Worm (Caenorhabditis elegans) whole organism, young adult: ENCODE results near the gene T20G5.9.
A peak's percentile ranks its signal among the peaks of the same experiment; 100 is the strongest.

Source experiments
- B0035.1 ChIP-seq: sonication (generic microtip); optimal IDR thresholded peaks from 2 replicates; lab custom pipeline; 2016; ENCODE audit warnings: missing genetic modification characterization, mild to moderate bottlenecking, missing compliant biosample characterization, missing genotype, missing genetic modification reagents
- D2030.7 ChIP-seq: fragments of 200-800 bp; sonication (Bioruptor generic); IDR thresholded peaks from 2 replicates; pipeline ENCODE4 v1.3.6; 2022; ENCODE audit warnings: missing genetic modification reagents, missing genetic modification characterization, missing compliant biosample characterization
- F10E7.11 ChIP-seq: sonication (generic microtip); optimal IDR thresholded peaks from 2 replicates; lab custom pipeline; 2017; ENCODE audit warnings: mild to moderate bottlenecking, missing genetic modification characterization, moderate library complexity, missing compliant biosample characterization
- F22D6.2 ChIP-seq: sonication (generic microtip); optimal IDR thresholded peaks from 2 replicates; lab custom pipeline; 2016; ENCODE audit warnings: mild to moderate bottlenecking, missing genetic modification characterization, missing compliant biosample characterization
- F23B12.7 ChIP-seq: sonication (generic microtip); optimal IDR thresholded peaks from 2 replicates; lab custom pipeline; 2017; ENCODE audit warnings: missing genetic modification characterization, mild to moderate bottlenecking, missing compliant biosample characterization, antibody characterized with exemption, moderate library complexity; ENCODE audit not compliant: insufficient read depth
- F33H1.4 ChIP-seq: fragments of 200-800 bp; sonication (Bioruptor generic); IDR thresholded peaks from 2 replicates; pipeline ENCODE4 v1.3.6; 2022; ENCODE audit warnings: missing genetic modification reagents, missing genetic modification characterization, missing compliant biosample characterization
- F37B4.10 ChIP-seq: fragments of 200-800 bp; sonication (Bioruptor generic); IDR thresholded peaks from 2 replicates; pipeline ENCODE4 v1.3.6; 2022; ENCODE audit warnings: missing genetic modification characterization, missing compliant biosample characterization
- F57A8.1 ChIP-seq: fragments of 200-800 bp; sonication (Bioruptor generic); optimal IDR thresholded peaks from 2 replicates; lab custom pipeline; 2018; ENCODE audit warnings: mild to moderate bottlenecking, missing genetic modification characterization, moderate library complexity, missing compliant biosample characterization
- K11D2.4 ChIP-seq: fragments of 200-800 bp; sonication (Bioruptor generic); IDR thresholded peaks from 2 replicates; pipeline ENCODE4 v1.3.6; 2022; ENCODE audit warnings: missing genetic modification reagents, missing genetic modification characterization, missing compliant biosample characterization
- K12H6.12 ChIP-seq: fragments of 200-800 bp; sonication (Bioruptor generic); optimal IDR thresholded peaks from 2 replicates; lab custom pipeline; 2018; ENCODE audit warnings: mild to moderate bottlenecking, missing genetic modification characterization, missing compliant biosample characterization
- T26A5.8 ChIP-seq: sonication (generic microtip); optimal IDR thresholded peaks from 2 replicates; lab custom pipeline; 2016; ENCODE audit warnings: missing genetic modification characterization, missing compliant biosample characterization
- Y53G8AR.9 ChIP-seq: fragments of 200-800 bp; sonication (Bioruptor generic); conservative IDR thresholded peaks from 2 replicates; pipeline ENCODE4 v1.3.6; 2022; ENCODE audit warnings: missing genetic modification reagents, missing genetic modification characterization, missing compliant biosample characterization
- Y56A3A.18 ChIP-seq: fragments of 200-800 bp; sonication (Bioruptor generic); IDR thresholded peaks from 2 replicates; pipeline ENCODE4 v1.3.6; 2022; ENCODE audit warnings: missing genetic modification reagents, missing genetic modification characterization, missing compliant biosample characterization
- Y79H2A.3 ChIP-seq: fragments of 200-800 bp; sonication (Bioruptor generic); conservative IDR thresholded peaks from 2 replicates; pipeline ENCODE4 v1.3.6; 2022; ENCODE audit warnings: missing genetic modification reagents, missing genetic modification characterization, missing compliant biosample characterization
- akir-1 ChIP-seq: fragments of 200-800 bp; sonication (Bioruptor generic); optimal IDR thresholded peaks from 2 replicates; lab custom pipeline; 2018; ENCODE audit warnings: mild to moderate bottlenecking, missing genetic modification characterization, moderate library complexity, missing compliant biosample characterization
- aptf-3 ChIP-seq: fragments of 200-800 bp; sonication (Bioruptor generic); IDR thresholded peaks from 2 replicates; pipeline ENCODE4 v1.3.6; 2022; ENCODE audit warnings: missing genetic modification characterization, missing compliant biosample characterization
- athp-1 ChIP-seq: sonication (generic microtip); optimal IDR thresholded peaks from 2 replicates; lab custom pipeline; 2017; ENCODE audit warnings: mild to moderate bottlenecking, missing genetic modification characterization, missing compliant biosample characterization
- attf-3 ChIP-seq: fragments of 200-800 bp; sonication (Bioruptor generic); conservative IDR thresholded peaks from 2 replicates; pipeline ENCODE4 v1.3.6; 2022; ENCODE audit warnings: missing genetic modification reagents, missing genetic modification characterization, missing compliant biosample characterization
- attf-5 ChIP-seq: fragments of 200-800 bp; sonication (Bioruptor generic); optimal IDR thresholded peaks from 2 replicates; lab custom pipeline; 2018; ENCODE audit warnings: mild to moderate bottlenecking, missing genetic modification characterization, missing compliant biosample characterization
- attf-6 ChIP-seq: fragments of 200-800 bp; sonication (Bioruptor generic); IDR thresholded peaks from 2 replicates; pipeline ENCODE4 v1.3.6; 2022; ENCODE audit warnings: missing genetic modification reagents, missing genetic modification characterization, missing compliant biosample characterization
- bed-1 ChIP-seq: fragments of 200-800 bp; sonication (Bioruptor generic); IDR thresholded peaks from 2 replicates; pipeline ENCODE4 v1.3.6; 2022; ENCODE audit warnings: missing genetic modification reagents, missing genetic modification characterization, missing compliant biosample characterization
- ceh-27 ChIP-seq: fragments of 200-800 bp; sonication (Bioruptor generic); optimal IDR thresholded peaks from 2 replicates; lab custom pipeline; 2018; ENCODE audit warnings: mild to moderate bottlenecking, missing genetic modification characterization, moderate library complexity, missing compliant biosample characterization
- chd-7 ChIP-seq: sonication (generic microtip); optimal IDR thresholded peaks from 2 replicates; lab custom pipeline; 2016; ENCODE audit warnings: mild to moderate bottlenecking, missing genetic modification characterization, moderate library complexity, missing compliant biosample characterization
- egl-18 ChIP-seq: fragments of 200-800 bp; sonication (Bioruptor generic); IDR thresholded peaks from 2 replicates; pipeline ENCODE4 v1.3.6; 2022; ENCODE audit warnings: missing genetic modification reagents, missing genetic modification characterization, missing compliant biosample characterization
- egrh-3 ChIP-seq: fragments of 200-800 bp; sonication (Bioruptor generic); IDR thresholded peaks from 2 replicates; pipeline ENCODE4 v1.3.6; 2022; ENCODE audit warnings: missing genetic modification reagents, missing genetic modification characterization, missing compliant biosample characterization
- ekl-4 ChIP-seq: fragments of 200-800 bp; sonication (Bioruptor generic); IDR thresholded peaks from 2 replicates; pipeline ENCODE4 v1.3.6; 2022; ENCODE audit warnings: missing genetic modification reagents, missing genetic modification characterization, missing compliant biosample characterization
- ets-4 ChIP-seq: fragments of 200-800 bp; sonication (Bioruptor generic); optimal IDR thresholded peaks from 2 replicates; lab custom pipeline; 2018; ENCODE audit warnings: mild to moderate bottlenecking, missing genetic modification characterization, missing compliant biosample characterization
- fkh-3 ChIP-seq: sonication (generic microtip); optimal IDR thresholded peaks from 2 replicates; lab custom pipeline; 2016; ENCODE audit warnings: mild to moderate bottlenecking, missing genetic modification characterization, missing compliant biosample characterization
- hlh-26 ChIP-seq: fragments of 200-800 bp; sonication (Bioruptor generic); conservative IDR thresholded peaks from 2 replicates; pipeline ENCODE4 v1.3.6; 2022; ENCODE audit warnings: missing genetic modification reagents, missing genetic modification characterization, missing compliant biosample characterization
- hmg-20 ChIP-seq: fragments of 200-800 bp; sonication (Bioruptor generic); IDR thresholded peaks from 2 replicates; pipeline ENCODE4 v1.3.6; 2022; ENCODE audit warnings: missing genetic modification reagents, missing genetic modification characterization, missing compliant biosample characterization
- hrde-1 ChIP-seq: sonication (generic microtip); optimal IDR thresholded peaks from 2 replicates; lab custom pipeline; 2016; ENCODE audit warnings: missing genetic modification characterization, mild to moderate bottlenecking, missing compliant biosample characterization, moderate library complexity, missing genotype, missing genetic modification reagents, borderline replicate concordance
- hsf-1 ChIP-seq: fragments of 200-800 bp; sonication (Bioruptor generic); IDR thresholded peaks from 2 replicates; pipeline ENCODE4 v1.3.6; 2022; ENCODE audit warnings: missing genetic modification reagents, missing genetic modification characterization, missing compliant biosample characterization
- lin-54 ChIP-seq: fragments of 200-800 bp; sonication (Bioruptor generic); optimal IDR thresholded peaks from 2 replicates; lab custom pipeline; 2018; ENCODE audit warnings: mild to moderate bottlenecking, missing genetic modification characterization, missing compliant biosample characterization
- madf-10 ChIP-seq: sonication (generic microtip); optimal IDR thresholded peaks from 2 replicates; lab custom pipeline; 2016; ENCODE audit warnings: mild to moderate bottlenecking, missing genetic modification characterization, missing compliant biosample characterization
- madf-6 ChIP-seq: fragments of 200-800 bp; sonication (Bioruptor generic); IDR thresholded peaks from 2 replicates; pipeline ENCODE4 v1.3.6; 2022; ENCODE audit warnings: missing genetic modification reagents, missing genetic modification characterization, missing compliant biosample characterization
- madf-8 ChIP-seq: fragments of 200-800 bp; sonication (Bioruptor generic); conservative IDR thresholded peaks from 2 replicates; pipeline ENCODE4 v1.3.6; 2022; ENCODE audit warnings: missing genetic modification reagents, missing genetic modification characterization, missing compliant biosample characterization
- mcd-1 ChIP-seq: fragments of 200-800 bp; sonication (Bioruptor generic); IDR thresholded peaks from 2 replicates; pipeline ENCODE4 v1.3.6; 2022; ENCODE audit warnings: missing genetic modification reagents, missing genetic modification characterization, missing compliant biosample characterization
- mxl-1 ChIP-seq: sonication (generic microtip); optimal IDR thresholded peaks from 2 replicates; lab custom pipeline; 2016; ENCODE audit warnings: missing genetic modification characterization, missing compliant biosample characterization
- nfya-1 ChIP-seq: sonication (generic microtip); optimal IDR thresholded peaks from 2 replicates; lab custom pipeline; 2017; ENCODE audit warnings: antibody characterized with exemption, missing compliant biosample characterization, missing genetic modification characterization, borderline replicate concordance; ENCODE audit not compliant: insufficient read depth
- nfyb-1 ChIP-seq: fragments of 200-800 bp; sonication (Bioruptor generic); IDR thresholded peaks from 2 replicates; pipeline ENCODE4 v1.3.6; 2022; ENCODE audit warnings: missing genetic modification reagents, missing genetic modification characterization, missing compliant biosample characterization
- pbrm-1 ChIP-seq: fragments of 200-800 bp; sonication (Bioruptor generic); IDR thresholded peaks from 2 replicates; pipeline ENCODE4 v1.3.6; 2022; ENCODE audit warnings: missing genetic modification reagents, missing genetic modification characterization, missing compliant biosample characterization
- rcor-1 ChIP-seq: fragments of 200-800 bp; sonication (Bioruptor generic); IDR thresholded peaks from 2 replicates; pipeline ENCODE4 v1.3.6; 2022; ENCODE audit warnings: missing genetic modification reagents, missing genetic modification characterization, missing compliant biosample characterization
- repo-1 ChIP-seq: sonication (generic microtip); optimal IDR thresholded peaks from 2 replicates; lab custom pipeline; 2017; ENCODE audit warnings: mild to moderate bottlenecking, missing genetic modification characterization, missing compliant biosample characterization
- snpc-3.4 ChIP-seq: sonication (generic microtip); optimal IDR thresholded peaks from 2 replicates; lab custom pipeline; 2017; ENCODE audit warnings: missing genetic modification characterization, mild to moderate bottlenecking, missing compliant biosample characterization, antibody characterized with exemption, moderate library complexity, missing genotype, missing genetic modification reagents
- unc-130 ChIP-seq: sonication (generic microtip); optimal IDR thresholded peaks from 2 replicates; lab custom pipeline; 2016; ENCODE audit warnings: missing genetic modification reagents, missing genetic modification characterization, missing compliant biosample characterization
- ztf-18 ChIP-seq: sonication (generic microtip); optimal IDR thresholded peaks from 2 replicates; lab custom pipeline; 2016; ENCODE audit warnings: missing genotype, mild to moderate bottlenecking, missing genetic modification characterization, missing compliant biosample characterization
- ztf-25 ChIP-seq: fragments of 200-800 bp; sonication (Bioruptor generic); IDR thresholded peaks from 2 replicates; pipeline ENCODE4 v1.3.6; 2022; ENCODE audit warnings: missing genetic modification reagents, missing genetic modification characterization, missing compliant biosample characterization
- ztf-26 ChIP-seq: sonication (generic microtip); optimal IDR thresholded peaks from 2 replicates; lab custom pipeline; 2017; ENCODE audit warnings: missing genetic modification characterization, missing compliant biosample characterization
- ztf-3 ChIP-seq: fragments of 200-800 bp; sonication (Bioruptor generic); optimal IDR thresholded peaks from 2 replicates; lab custom pipeline; 2018; ENCODE audit warnings: mild to moderate bottlenecking, missing genetic modification characterization, missing compliant biosample characterization

Gene T20G5.9

DNA sequence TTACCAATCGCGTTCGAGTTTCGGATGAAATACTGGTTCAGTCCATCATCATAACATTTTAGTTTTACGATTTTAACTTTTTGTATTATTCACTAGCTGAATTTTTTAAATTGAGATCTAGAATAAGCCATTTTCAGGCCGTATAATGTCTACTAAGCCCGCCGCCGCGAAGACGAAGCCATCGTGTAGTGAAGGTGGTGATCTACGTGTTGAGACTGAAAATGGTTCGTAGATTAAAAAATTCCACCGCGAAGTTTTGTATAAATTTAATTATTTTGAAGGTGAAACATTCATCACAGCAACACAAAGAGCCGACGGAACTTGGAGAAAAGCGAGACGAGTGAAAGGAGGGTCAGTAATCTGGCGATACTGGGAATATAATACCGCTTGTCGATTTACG lies at the start of gene T20G5.9:
Gene T20G5.9 (plus strand): TSS at position 138 of the 400 bp plus-strand sequence.
- TF ChIP-seq madf-10 (tag; lab: Kevin White, UChicago) (no peak), ets-4 (GFP tag; lab: Kevin White, UChicago) (no peak), madf-8 (GFP tag; lab: Robert Waterston, UW) (peak; percentile 72), Y56A3A.18 (GFP tag; lab: Robert Waterston, UW) (no peak), F23B12.7 (tag; lab: Kevin White, UChicago) (no peak), attf-5 (GFP tag; lab: Kevin White, UChicago) (no peak), attf-3 (GFP tag; lab: Robert Waterston, UW) (no peak), ztf-18 (tag; lab: Kevin White, UChicago) (no peak), lin-54 (peak; percentile 9), ceh-27 (GFP tag; lab: Kevin White, UChicago) (no peak), Y79H2A.3 (GFP tag; lab: Robert Waterston, UW) (no peak), hmg-20 (GFP tag; lab: Robert Waterston, UW) (no peak), akir-1 (GFP tag; lab: Kevin White, UChicago) (no peak), hlh-26 (GFP tag; lab: Robert Waterston, UW) (no peak), hsf-1 (0 out of 2 replicates have a peak, but pooled peaks have one; percentile 29), madf-6 (GFP tag; lab: Robert Waterston, UW) (peak; percentile 87), fkh-3 (no peak), Y53G8AR.9 (GFP tag; lab: Robert Waterston, UW) (0 out of 2 replicates have a peak, but pooled peaks have one; percentile 6), rcor-1 (GFP tag; lab: Robert Waterston, UW) (peak; percentile 16; the same call in 1 of the 2 replicates), nfya-1 (tag; lab: Kevin White, UChicago) (no peak), K11D2.4 (GFP tag; lab: Robert Waterston, UW) (no peak), nfyb-1 (0 out of 2 replicates have a peak, but pooled peaks have one; percentile 49), egrh-3 (no peak), T26A5.8 (tag; lab: Kevin White, UChicago) (no peak), snpc-3.4 (tag; lab: Kevin White, UChicago) (peak; percentile 15), F22D6.2 (tag; lab: Kevin White, UChicago) (no peak), F33H1.4 (GFP tag; lab: Robert Waterston, UW) (peak; percentile 42; the same call in 1 of the 2 replicates), ekl-4 (GFP tag; lab: Robert Waterston, UW) (0 out of 2 replicates have a peak, but pooled peaks have one; percentile 44), chd-7 (peak; percentile 44), F57A8.1 (GFP tag; lab: Kevin White, UChicago) (no peak), repo-1 (tag; lab: Kevin White, UChicago) (no peak), aptf-3 (GFP tag; lab: Robert Waterston, UW) (no peak), F37B4.10 (GFP tag; lab: Robert Waterston, UW) (no peak), F10E7.11 (tag; lab: Kevin White, UChicago) (no peak), pbrm-1 (GFP tag; lab: Robert Waterston, UW) (no peak), unc-130 (GFP tag; lab: Kevin White, UChicago) (no peak), ztf-26 (tag; lab: Kevin White, UChicago) (no peak), mcd-1 (GFP tag; lab: Robert Waterston, UW) (0 out of 2 replicates have a peak, but pooled peaks have one; percentile 25), B0035.1 (tag; lab: Kevin White, UChicago) (no peak), D2030.7 (GFP tag; lab: Robert Waterston, UW) (peak; percentile 48; the same call in 1 of the 2 replicates), athp-1 (tag; lab: Kevin White, UChicago) (peak; percentile 57), mxl-1 (no peak), bed-1 (GFP tag; lab: Robert Waterston, UW) (no peak), attf-6 (GFP tag; lab: Robert Waterston, UW) (no peak), egl-18 (GFP tag; lab: Robert Waterston, UW) (no peak), ztf-25 (no peak), ztf-3 (no peak), K12H6.12 (tag; lab: Kevin White, UChicago) (no peak), hrde-1 (tag; lab: Kevin White, UChicago) (peak; percentile 61)
